Worm (Caenorhabditis elegans) whole organism, L1 larva: Measurements from ENCODE around the gene test-1.

Experiments
- C16A3.4 ChIP-seq: fragments of 150-350 bp; optimal IDR thresholded peaks from 2 replicates; lab custom pipeline; 2014; ENCODE audit warnings: missing biosample characterization, missing genetic modification characterization
- C34B4.2 ChIP-seq: sonication (generic microtip); optimal IDR thresholded peaks from 2 replicates; lab custom pipeline; 2017; ENCODE audit warnings: mild to moderate bottlenecking, missing genetic modification characterization, missing compliant biosample characterization
- Y116A8C.19 ChIP-seq: sonication (generic microtip); optimal IDR thresholded peaks from 2 replicates; lab custom pipeline; 2016; ENCODE audit warnings: missing compliant biosample characterization, missing genetic modification characterization, borderline replicate concordance
- blmp-1 ChIP-seq: fragments of 150-350 bp; optimal IDR thresholded peaks from 2 replicates; lab custom pipeline; 2014; ENCODE audit warnings: missing biosample characterization, missing genetic modification characterization
- ceh-82 ChIP-seq, 3 experiments: fragments of 150-350 bp in 1 of 3; sonication (generic microtip) in 2 of 3; optimal IDR thresholded peaks; 2 replicates each; lab custom pipeline; 2014 to 2017; ENCODE audit warnings: missing biosample characterization in 3 of 3, missing genetic modification characterization in 3 of 3
- dpl-1 ChIP-seq, 3 experiments: fragments of 150-350 bp in 2 of 3; sonication (generic microtip) in 1 of 3; optimal IDR thresholded peaks; 2 replicates each; lab custom pipeline; 2014 to 2017; ENCODE audit warnings: missing biosample characterization in 3 of 3, missing genetic modification characterization in 3 of 3, missing genetic modification reagents in 3 of 3
- efl-1 ChIP-seq, 4 experiments: fragments of 150-350 bp; optimal IDR thresholded peaks in 3 of 4; peaks in 1 of 4; 1 replicate in 1 of 4; 2 replicates in 3 of 4; lab custom pipeline; 2014; ENCODE audit warnings: missing biosample characterization in 2 of 4, missing genetic modification characterization in 2 of 4, missing genetic modification reagents in 2 of 4
- egl-13 ChIP-seq: sonication (generic microtip); optimal IDR thresholded peaks from 2 replicates; lab custom pipeline; 2016; ENCODE audit warnings: missing genotype, missing genetic modification reagents, missing genetic modification characterization, missing compliant biosample characterization
- elt-3 ChIP-seq, 6 experiments: fragments of 150-350 bp in 1 of 6; sonication (generic microtip); optimal IDR thresholded peaks; 2 replicates each; lab custom pipeline; 2017 to 2018; ENCODE audit warnings: missing biosample characterization in 6 of 6, missing genetic modification characterization in 6 of 6, inconsistent platforms in 1 of 6
- fkh-10 ChIP-seq: sonication (generic microtip); optimal IDR thresholded peaks from 2 replicates; lab custom pipeline; 2017; ENCODE audit warnings: missing biosample characterization, missing genetic modification reagents, missing genetic modification characterization
- fos-1 ChIP-seq: fragments of 150-350 bp; optimal IDR thresholded peaks from 2 replicates; lab custom pipeline; 2014; ENCODE audit warnings: missing biosample characterization, missing genetic modification characterization
- grh-1 ChIP-seq: fragments of 200-800 bp; sonication (Bioruptor generic); IDR thresholded peaks from 2 replicates; pipeline ENCODE4 v1.3.6; 2022; ENCODE audit warnings: missing genetic modification reagents, missing genetic modification characterization, missing compliant biosample characterization
- hlh-4 ChIP-seq: sonication (generic microtip); optimal IDR thresholded peaks from 2 replicates; lab custom pipeline; 2016; ENCODE audit warnings: mild to moderate bottlenecking, missing genetic modification characterization, missing compliant biosample characterization
- irx-1 ChIP-seq: sonication (generic microtip); optimal IDR thresholded peaks from 2 replicates; lab custom pipeline; 2016; ENCODE audit warnings: missing genetic modification characterization, missing compliant biosample characterization
- lin-13 ChIP-seq: fragments of 150-350 bp; optimal IDR thresholded peaks from 2 replicates; lab custom pipeline; 2014; ENCODE audit warnings: missing biosample characterization, missing genetic modification reagents, missing genetic modification characterization
- lin-35 ChIP-seq, 2 experiments: fragments of 150-350 bp; optimal IDR thresholded peaks; 2 replicates each; lab custom pipeline; 2014; ENCODE audit warnings: missing biosample characterization in 2 of 2, missing genetic modification characterization in 2 of 2, missing genetic modification reagents in 2 of 2
- lin-39 ChIP-seq: fragments of 150-350 bp; optimal IDR thresholded peaks from 2 replicates; lab custom pipeline; 2014; ENCODE audit warnings: missing biosample characterization, missing genetic modification reagents, missing genetic modification characterization
- lsy-2 ChIP-seq, 2 experiments: fragments of 150-350 bp; optimal IDR thresholded peaks; 2 replicates each; lab custom pipeline; 2014; ENCODE audit warnings: missing biosample characterization in 2 of 2, missing genetic modification characterization in 2 of 2
- mdl-1 ChIP-seq, 2 experiments: fragments of 150-350 bp; optimal IDR thresholded peaks; 2 replicates each; lab custom pipeline; 2014 to 2017; ENCODE audit warnings: missing biosample characterization in 2 of 2, missing genetic modification characterization in 2 of 2, inconsistent platforms in 1 of 2
- mef-2 ChIP-seq: fragments of 150-350 bp; optimal IDR thresholded peaks from 2 replicates; lab custom pipeline; 2014; ENCODE audit warnings: missing biosample characterization, missing genetic modification characterization
- mep-1 ChIP-seq: fragments of 150-350 bp; optimal IDR thresholded peaks from 2 replicates; lab custom pipeline; 2014; ENCODE audit warnings: missing biosample characterization, missing genetic modification characterization
- nhr-19 ChIP-seq: fragments of 200-800 bp; sonication (Bioruptor generic); conservative IDR thresholded peaks from 2 replicates; pipeline ENCODE4 v1.3.6; 2022; ENCODE audit warnings: missing genetic modification characterization, missing compliant biosample characterization
- nhr-20 ChIP-seq: sonication (generic microtip); optimal IDR thresholded peaks from 2 replicates; lab custom pipeline; 2016; ENCODE audit warnings: mild to moderate bottlenecking, missing genetic modification characterization, missing compliant biosample characterization
- nhr-28 ChIP-seq: fragments of 150-350 bp; optimal IDR thresholded peaks from 2 replicates; lab custom pipeline; 2014; ENCODE audit warnings: missing biosample characterization, missing genetic modification characterization
- nhr-71 ChIP-seq: sonication (generic microtip); optimal IDR thresholded peaks from 2 replicates; lab custom pipeline; 2016; ENCODE audit warnings: mild to moderate bottlenecking, missing genetic modification characterization, moderate library complexity, missing compliant biosample characterization
- nhr-77 ChIP-seq: fragments of 150-350 bp; optimal IDR thresholded peaks from 2 replicates; lab custom pipeline; 2014; ENCODE audit warnings: missing biosample characterization, missing genetic modification characterization
- nhr-84 ChIP-seq: sonication (generic microtip); optimal IDR thresholded peaks from 2 replicates; lab custom pipeline; 2017; ENCODE audit warnings: missing biosample characterization, missing genetic modification characterization
- nhr-85 ChIP-seq: sonication (generic microtip); peaks from one replicate; lab custom pipeline; 2016; ENCODE audit warnings: missing genetic modification characterization, inconsistent platforms, missing compliant biosample characterization
- nhr-90 ChIP-seq: sonication (generic microtip); optimal IDR thresholded peaks from 2 replicates; lab custom pipeline; 2016; ENCODE audit warnings: mild to moderate bottlenecking, missing genetic modification characterization, missing compliant biosample characterization; ENCODE audit not compliant: poor library complexity
- rnt-1 ChIP-seq: sonication (generic microtip); optimal IDR thresholded peaks from 2 replicates; lab custom pipeline; 2016; ENCODE audit warnings: mild to moderate bottlenecking, missing genetic modification characterization, moderate library complexity, missing compliant biosample characterization
- skn-1 ChIP-seq: fragments of 150-350 bp; optimal IDR thresholded peaks from 2 replicates; lab custom pipeline; 2014; ENCODE audit warnings: missing biosample characterization, missing genetic modification characterization
- snu-23 ChIP-seq: sonication (generic microtip); optimal IDR thresholded peaks from 2 replicates; lab custom pipeline; 2016; ENCODE audit warnings: missing genetic modification characterization, missing compliant biosample characterization
- swsn-7 ChIP-seq: sonication (generic microtip); optimal IDR thresholded peaks from 2 replicates; lab custom pipeline; 2016; ENCODE audit warnings: missing genetic modification characterization, missing compliant biosample characterization
- tbx-2 ChIP-seq: sonication (generic microtip); optimal IDR thresholded peaks from 2 replicates; lab custom pipeline; 2016; ENCODE audit warnings: missing genetic modification characterization, missing compliant biosample characterization
- xbp-1 ChIP-seq: sonication (generic microtip); optimal IDR thresholded peaks from 2 replicates; lab custom pipeline; 2016; ENCODE audit warnings: missing genetic modification characterization, missing compliant biosample characterization
- zag-1 ChIP-seq: fragments of 150-350 bp; optimal IDR thresholded peaks from 2 replicates; lab custom pipeline; 2014; ENCODE audit warnings: missing biosample characterization, missing genetic modification characterization
- zip-4 ChIP-seq: fragments of 200-800 bp; sonication (Bioruptor generic); optimal IDR thresholded peaks from 2 replicates; lab custom pipeline; 2018; ENCODE audit warnings: mild to moderate bottlenecking, missing genetic modification characterization, moderate library complexity, missing compliant biosample characterization

Gene test-1

ce11 chrIV:2142320-2142719 is 5.6 kb downstream of the test-1 start:
- TF ChIP-seq efl-1 (optimal IDR thresholded peaks at IDR 0.05; lab: Kevin White, UChicago) (no peak), efl-1 (GFP tag; optimal IDR thresholded peaks at IDR 0.05 in 1 of 2; lab: Kevin White, UChicago) (peak in 1 of 2 experiments; percentile 39), blmp-1 (tag; lab: Kevin White, UChicago) (peak; percentile 35), C16A3.4 (tag; lab: Kevin White, UChicago) (no peak), nhr-85 (tag; lab: Kevin White, UChicago) (peak; percentile 71)

DNA sequence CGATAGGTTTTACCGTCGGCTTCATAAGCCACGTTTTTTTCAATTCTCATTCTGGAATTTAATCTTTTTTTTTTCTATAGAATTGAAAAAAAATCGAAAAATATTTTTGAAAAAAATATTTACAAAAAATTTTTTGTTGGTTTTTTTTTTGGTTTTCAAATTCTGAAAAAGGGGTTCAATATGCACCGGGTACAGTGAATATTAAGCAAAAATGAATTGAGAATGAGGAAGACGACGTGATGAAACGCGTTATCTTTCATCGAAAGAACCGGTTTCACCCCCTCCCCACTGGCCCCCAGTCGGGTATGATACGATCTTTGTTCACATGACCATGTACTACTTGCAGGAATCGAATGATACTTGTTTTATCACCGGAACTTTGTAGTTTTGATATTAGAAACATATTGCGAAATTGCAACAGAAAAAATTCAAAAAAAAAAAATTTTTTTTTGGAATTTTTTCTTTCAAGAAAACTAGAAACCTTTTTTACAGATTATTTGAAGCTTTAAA is 12.6 kb downstream of the test-1 start, which contains the start of gene C54E4.5:
TSS of gene C54E4.5 (minus strand) at position 51 of the 510 bp plus-strand sequence.
- no peak for TF ChIP-seq egl-13 (tag; lab: Kevin White, UChicago)
- TF ChIP-seq tbx-2 (tag; lab: Kevin White, UChicago), result peak; percentile 35
- TF ChIP-seq lin-35 (GFP tag; optimal IDR thresholded peaks at IDR 0.05; lab: Kevin White, UChicago), result peak in 1 of 2 experiments; percentile 46
- no peak for TF ChIP-seq xbp-1 (tag; lab: Kevin White, UChicago)
- no peak for TF ChIP-seq swsn-7 (tag; lab: Kevin White, UChicago)
- peak; percentile 4 for TF ChIP-seq lin-13 (GFP tag; lab: Kevin White, UChicago)
- TF ChIP-seq zip-4 (GFP tag; lab: Kevin White, UChicago), result no peak
- peak; percentile 96 for TF ChIP-seq grh-1
- no peak for TF ChIP-seq C16A3.4 (tag; lab: Kevin White, UChicago)
- no peak for TF ChIP-seq hlh-4 (tag; lab: Kevin White, UChicago)
- TF ChIP-seq mdl-1 (tag; optimal IDR thresholded peaks at IDR 0.05; lab: Kevin White, UChicago), result peak in 1 of 2 experiments; percentile 50
- TF ChIP-seq C34B4.2 (tag; lab: Kevin White, UChicago), result no peak
- no peak for TF ChIP-seq fos-1 (tag; lab: Kevin White, UChicago)
- peak; percentile 44 for TF ChIP-seq nhr-71 (tag; lab: Kevin White, UChicago)
- peak; percentile 14 for TF ChIP-seq skn-1 (tag; lab: Kevin White, UChicago)
- TF ChIP-seq nhr-84 (tag; lab: Kevin White, UChicago), result no peak
- TF ChIP-seq ceh-82 (tag; optimal IDR thresholded peaks at IDR 0.05; lab: Kevin White, UChicago), result no peak
- TF ChIP-seq irx-1 (tag; lab: Kevin White, UChicago), result no peak
- TF ChIP-seq nhr-19 (GFP tag; lab: Robert Waterston, UW), result peak; percentile 45
- peak; percentile 64 for TF ChIP-seq snu-23 (GFP tag; lab: Kevin White, UChicago)
- no peak for TF ChIP-seq Y116A8C.19 (tag; lab: Kevin White, UChicago)
- TF ChIP-seq lin-39 (tag; lab: Kevin White, UChicago), result no peak
- TF ChIP-seq dpl-1 (GFP tag; optimal IDR thresholded peaks at IDR 0.05; lab: Kevin White, UChicago), result peak in 1 of 3 experiments; percentile 18
- peak in 4 of 6 experiments; percentile 64 to 98 (median 72) for TF ChIP-seq elt-3 (tag; optimal IDR thresholded peaks at IDR 0.05; lab: Kevin White, UChicago)
- peak; percentile 70 for TF ChIP-seq nhr-20 (tag; lab: Kevin White, UChicago)
- TF ChIP-seq blmp-1 (tag; lab: Kevin White, UChicago), result peak; percentile 78
- peak; percentile 3 for TF ChIP-seq rnt-1 (tag; lab: Kevin White, UChicago)
- no peak for TF ChIP-seq nhr-28 (tag; lab: Kevin White, UChicago)
- TF ChIP-seq mep-1, result peak; percentile 41
- peak; percentile 16 to 47 for TF ChIP-seq lsy-2 (tag; optimal IDR thresholded peaks at IDR 0.05; lab: Kevin White, UChicago)
- no peak for TF ChIP-seq nhr-77 (tag; lab: Kevin White, UChicago)
- TF ChIP-seq nhr-90, result peak; percentile 53
- no peak for TF ChIP-seq fkh-10 (GFP tag; lab: Kevin White, UChicago)
- peak; percentile 95 for TF ChIP-seq nhr-85 (tag; lab: Kevin White, UChicago)
- no peak for TF ChIP-seq zag-1 (tag; lab: Kevin White, UChicago)

DNA sequence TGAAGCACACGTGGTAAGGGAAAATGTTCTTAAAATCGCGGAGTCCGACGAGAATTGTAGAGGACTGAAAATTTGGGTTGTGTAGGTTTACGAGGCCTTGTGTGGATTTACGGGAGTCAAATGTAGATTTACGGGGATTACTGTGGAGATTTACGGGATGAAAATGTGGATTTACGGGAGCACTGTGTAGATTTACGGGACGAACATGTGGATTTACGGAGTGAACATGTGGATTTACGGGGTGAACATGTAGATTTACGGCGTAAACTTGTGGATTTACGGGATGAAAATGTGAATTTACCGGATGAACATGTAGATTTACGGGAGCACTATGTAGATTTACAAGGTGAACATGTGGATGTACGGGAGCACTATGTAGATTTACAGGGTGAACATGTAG is 19.5 kb downstream of the test-1 start:
- TF ChIP-seq mef-2 (tag; lab: Kevin White, UChicago) (no peak), irx-1 (tag; lab: Kevin White, UChicago) (no peak)
